Worm (Caenorhabditis elegans): ENCODE results near the gene C04E6.5.

The C04E6.5 gene

DNA sequence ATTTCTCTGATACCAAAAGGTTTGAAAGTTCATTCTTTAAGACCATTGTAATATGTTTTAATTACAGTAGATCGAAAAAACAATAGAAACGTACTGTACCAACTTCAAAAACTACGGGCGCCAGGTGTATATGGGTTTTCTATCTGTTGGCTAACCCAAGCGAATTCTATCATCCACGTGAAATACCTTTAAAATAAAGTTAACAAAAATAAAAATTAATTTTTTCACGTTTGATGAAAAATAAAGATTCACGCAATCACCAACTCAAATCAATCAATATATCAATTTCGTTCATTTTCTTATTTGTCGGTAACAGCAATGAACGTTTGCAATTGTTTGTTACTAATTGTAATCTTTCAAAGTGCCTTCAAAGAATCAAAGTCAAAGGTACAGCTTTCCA lies 5.2 kb downstream of the C04E6.5 start, which contains the start of gene C04E6.4:
TSS of gene C04E6.4 (plus strand) at position 301 of the 400 bp plus-strand sequence.
- TF ChIP-seq Y75B8A.6 (GFP tag; IDR thresholded peaks at IDR 0.05) = no peak
- TF ChIP-seq T26A8.4 (GFP tag; IDR thresholded peaks at IDR 0.05) = no peak
- TF ChIP-seq gei-8 (GFP tag; optimal IDR thresholded peaks at IDR 0.05) = no peak
- TF ChIP-seq unc-130 (GFP tag; optimal IDR thresholded peaks at IDR 0.05) = no peak
- TF ChIP-seq nhr-77 (tag; optimal IDR thresholded peaks at IDR 0.05) = no peak
- no peak for TF ChIP-seq spr-1 (tag; optimal IDR thresholded peaks at IDR 0.05)
- no peak for TF ChIP-seq daf-12 (tag; optimal IDR thresholded peaks at IDR 0.05)
- no peak for TF ChIP-seq zag-1 (tag; optimal IDR thresholded peaks at IDR 0.05)
- no peak for TF ChIP-seq pha-4 (GFP tag; IDR thresholded peaks at IDR 0.05)
- TF ChIP-seq pha-4 (tag; optimal IDR thresholded peaks at IDR 0.05) = no peak
- no peak for TF ChIP-seq Y48G9A.11 (GFP tag; IDR thresholded peaks at IDR 0.05)
- TF ChIP-seq nhr-10 (tag; optimal IDR thresholded peaks at IDR 0.05) = no peak
- no peak for TF ChIP-seq unc-62 (GFP tag; optimal IDR thresholded peaks at IDR 0.05 in 1 of 2)
- no peak for TF ChIP-seq unc-62 (tag; optimal IDR thresholded peaks at IDR 0.05)
- TF ChIP-seq daf-16 (GFP tag; optimal IDR thresholded peaks at IDR 0.05) = no peak
- no peak for TF ChIP-seq daf-16 (tag; optimal IDR thresholded peaks at IDR 0.05)
- TF ChIP-seq F37D6.2 (tag; optimal IDR thresholded peaks at IDR 0.05) = no peak
- no peak for TF ChIP-seq mep-1 (tag; optimal IDR thresholded peaks at IDR 0.05)
- TF ChIP-seq php-3 (GFP tag; IDR thresholded peaks at IDR 0.05) = no peak
- no peak for TF ChIP-seq R02D3.7 (tag; optimal IDR thresholded peaks at IDR 0.05)
- TF ChIP-seq vab-7 (GFP tag; IDR thresholded peaks at IDR 0.05) = no peak

DNA sequence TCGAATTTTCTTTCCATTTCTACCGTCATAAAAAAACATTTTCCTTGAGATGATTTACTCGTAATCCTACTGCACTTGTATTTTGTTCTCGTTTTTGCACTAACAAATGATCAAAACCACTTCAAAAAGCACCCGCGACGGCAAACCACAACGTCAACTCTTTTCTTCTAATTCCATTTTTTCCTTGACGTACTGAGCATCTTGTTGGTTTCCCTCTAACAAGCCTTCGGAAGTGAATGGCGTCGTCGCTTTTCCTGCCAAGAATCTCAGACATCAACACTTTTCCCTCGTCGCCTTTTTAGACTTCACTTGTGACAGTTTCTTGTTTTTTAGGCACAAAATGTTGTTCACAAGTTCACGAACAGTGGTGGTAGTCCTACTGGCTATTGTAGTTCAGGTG lies 10.5 kb downstream of the C04E6.5 start, which contains the start of gene C04E6.13:
TSS of gene C04E6.13 (plus strand) at position 301 of the 400 bp plus-strand sequence.
- no peak for TF ChIP-seq fos-1 (tag; optimal IDR thresholded peaks at IDR 0.05)
- no peak for TF ChIP-seq zfp-2 (tag; optimal IDR thresholded peaks at IDR 0.05)
- TF ChIP-seq nhr-41 (GFP tag; IDR thresholded peaks at IDR 0.05) = no peak
- no peak for TF ChIP-seq mdt-29 (GFP tag; IDR thresholded peaks at IDR 0.05)
- no peak for TF ChIP-seq unc-39 (tag; optimal IDR thresholded peaks at IDR 0.05)
- no peak for TF ChIP-seq ceh-44 (GFP tag; IDR thresholded peaks at IDR 0.05)
- TF ChIP-seq unc-62 (GFP tag; optimal IDR thresholded peaks at IDR 0.05 in 1 of 2) = peak in 1 of 2 experiments; percentile 15
- no peak for TF ChIP-seq unc-62 (tag; optimal IDR thresholded peaks at IDR 0.05)

DNA sequence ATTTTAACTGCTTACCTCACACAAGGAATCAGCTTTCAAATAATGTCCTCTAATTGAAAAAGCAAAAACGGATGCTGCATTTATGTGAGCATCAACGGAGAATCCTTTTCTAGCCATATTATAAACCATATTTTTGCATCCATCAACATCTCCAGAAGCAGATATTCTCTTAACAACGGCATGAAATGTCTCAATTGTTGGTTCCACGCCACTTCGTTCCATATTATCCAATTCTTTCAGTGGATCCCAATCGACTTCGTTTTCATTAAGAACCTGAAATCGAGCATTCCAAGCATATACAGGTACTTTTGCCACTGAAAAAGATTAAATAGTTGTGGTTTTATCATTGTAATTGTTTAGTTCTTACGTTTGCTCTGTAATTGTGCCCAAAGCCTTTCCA lies 14.9 kb downstream of the C04E6.5 start:
- TF ChIP-seq Y75B8A.6 (GFP tag; IDR thresholded peaks at IDR 0.05) (no peak), unc-62 (GFP tag; optimal IDR thresholded peaks at IDR 0.05 in 1 of 2) (peak in 1 of 2 experiments; percentile 90), unc-62 (tag; optimal IDR thresholded peaks at IDR 0.05) (no peak)

DNA sequence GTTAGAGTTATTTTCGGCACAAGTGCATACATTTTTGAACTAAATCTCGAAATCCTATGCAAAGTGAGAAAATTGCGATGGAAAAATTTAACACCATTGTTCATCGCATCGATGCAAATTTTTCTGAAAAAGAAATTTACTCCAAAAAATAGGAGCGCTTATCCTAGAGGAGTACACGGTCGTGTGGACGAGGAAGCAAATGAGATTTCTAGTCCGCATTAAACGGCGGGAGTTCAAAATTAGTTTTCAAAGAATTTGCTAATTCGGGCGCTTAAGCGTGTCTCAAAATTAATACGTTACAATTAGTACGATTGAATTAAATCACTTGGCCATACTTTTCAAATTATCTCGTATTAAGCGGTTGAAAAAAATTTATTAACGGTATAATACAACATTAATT lies 15.8 kb downstream of the C04E6.5 start, which contains the start of gene lrpr-1:
TSS of gene lrpr-1 (minus strand) at position 185 of the 400 bp plus-strand sequence.
- TF ChIP-seq madf-5 (GFP tag; IDR thresholded peaks at IDR 0.05) = 0 out of 4 replicates have a peak, but pooled peaks of 1 of the 2 experiments have one; percentile 81
- no peak for TF ChIP-seq zfp-2 (tag; optimal IDR thresholded peaks at IDR 0.05)
- TF ChIP-seq spr-1 (tag; optimal IDR thresholded peaks at IDR 0.05) = no peak
- TF ChIP-seq pqm-1 (tag; optimal IDR thresholded peaks at IDR 0.05) = no peak
- TF ChIP-seq nhr-11 (tag; optimal IDR thresholded peaks at IDR 0.05) = peak; percentile 43
- TF ChIP-seq unc-130 (GFP tag; optimal IDR thresholded peaks at IDR 0.05) = peak; percentile 92
- peak; percentile 75 for TF ChIP-seq nhr-6 (tag; optimal IDR thresholded peaks at IDR 0.05)
- peak; percentile 93 for TF ChIP-seq Y48G9A.11 (GFP tag; IDR thresholded peaks at IDR 0.05)
- TF ChIP-seq nhr-25 (tag; optimal IDR thresholded peaks at IDR 0.05; ENCODE audit: borderline replicate concordance, insufficient read depth) = no peak
- no peak for TF ChIP-seq attf-4 (tag; optimal IDR thresholded peaks at IDR 0.05)
- TF ChIP-seq nhr-28 (tag; optimal IDR thresholded peaks at IDR 0.05) = no peak
- TF ChIP-seq nhr-237 (tag; optimal IDR thresholded peaks at IDR 0.05) = no peak
- peak; percentile 55 for TF ChIP-seq F10B5.3 (tag; optimal IDR thresholded peaks at IDR 0.05)
- 0 out of 2 replicates have a peak, but pooled peaks have one; percentile 49 for TF ChIP-seq D1046.2 (GFP tag; IDR thresholded peaks at IDR 0.05)
- TF ChIP-seq F26F4.8 (GFP tag; conservative IDR thresholded peaks at IDR 0.05) = no peak
- no peak for TF ChIP-seq egl-27 (tag; optimal IDR thresholded peaks at IDR 0.05)
- TF ChIP-seq aly-2 (tag; optimal IDR thresholded peaks at IDR 0.05) = no peak
- no peak for TF ChIP-seq ztf-11 (tag; optimal IDR thresholded peaks at IDR 0.05)
- peak; percentile 84 for TF ChIP-seq aha-1 (tag)
- TF ChIP-seq hlh-30 (tag; optimal IDR thresholded peaks at IDR 0.05; ENCODE audit: insufficient read depth) = peak; percentile 52
- peak; percentile 81; the same call in 1 of the 2 replicates for TF ChIP-seq tag-97 (GFP tag; IDR thresholded peaks at IDR 0.05)
- TF ChIP-seq T20F7.1 (GFP tag; optimal IDR thresholded peaks at IDR 0.05) = peak; percentile 81
- TF ChIP-seq mes-2 (tag; optimal IDR thresholded peaks at IDR 0.05; ENCODE audit: poor library complexity, severe bottlenecking) = peak; percentile 99
- no peak for TF ChIP-seq lin-29 (GFP tag; IDR thresholded peaks at IDR 0.05)
- TF ChIP-seq ceh-82 (tag; optimal IDR thresholded peaks at IDR 0.05) = no peak

All from whole organism, L4 larva.